Fruit fly (Drosophila melanogaster) whole organism, embryonic: ENCODE results near the gene CG9107.

ENCODE experiments used
- Atf-2 ChIP-seq: fragments of 200-800 bp; sonication (Bioruptor generic); optimal IDR thresholded peaks from 2 replicates; lab custom pipeline; 2016; ENCODE audit warnings: missing biosample characterization, missing genetic modification characterization
- CG10147 ChIP-seq: fragments of 200-800 bp; sonication (Bioruptor generic); optimal IDR thresholded peaks from 2 replicates; lab custom pipeline; 2019; ENCODE audit warnings: missing biosample characterization, mild to moderate bottlenecking, missing genetic modification characterization, moderate library complexity
- CG10654 ChIP-seq: fragments of 200-800 bp; sonication (Bioruptor generic); optimal IDR thresholded peaks from 2 replicates; lab custom pipeline; 2016; ENCODE audit warnings: missing biosample characterization, missing genetic modification characterization
- CG10979 ChIP-seq: fragments of 200-800 bp; sonication (Bioruptor generic); optimal IDR thresholded peaks from 2 replicates; lab custom pipeline; 2018; ENCODE audit warnings: missing biosample characterization, mild to moderate bottlenecking, missing genetic modification characterization, moderate library complexity
- CG12219 ChIP-seq: fragments of 200-800 bp; sonication (Bioruptor generic); optimal IDR thresholded peaks from 3 replicates; lab custom pipeline; 2018; ENCODE audit warnings: missing biosample characterization, mild to moderate bottlenecking, missing genetic modification characterization
- CG13287 ChIP-seq: fragments of 200-800 bp; sonication (Bioruptor generic); IDR thresholded peaks from 2 replicates; pipeline ENCODE4 v1.3.6; 2022; ENCODE audit warnings: missing biosample characterization, missing genetic modification characterization; ENCODE audit not compliant: partially characterized antibody
- CG13424 ChIP-seq: fragments of 200-800 bp; sonication (Bioruptor generic); optimal IDR thresholded peaks from 2 replicates; lab custom pipeline; 2019; ENCODE audit warnings: missing biosample characterization, mild to moderate bottlenecking, missing genetic modification characterization, moderate library complexity
- CG1529 ChIP-seq: fragments of 200-800 bp; sonication (Bioruptor generic); optimal IDR thresholded peaks from 3 replicates; lab custom pipeline; 2018; ENCODE audit warnings: missing biosample characterization, missing genetic modification characterization
- CG17385 ChIP-seq: fragments of 200-800 bp; sonication (Bioruptor generic); optimal IDR thresholded peaks from 3 replicates; lab custom pipeline; 2018; ENCODE audit warnings: missing biosample characterization, mild to moderate bottlenecking, missing genetic modification characterization
- CG18599 ChIP-seq: fragments of 200-800 bp; sonication (Bioruptor generic); optimal IDR thresholded peaks from 3 replicates; lab custom pipeline; 2017; ENCODE audit warnings: missing biosample characterization, missing genetic modification characterization, mild to moderate bottlenecking, moderate library complexity, missing genetic modification reagents
- CG2120 ChIP-seq: fragments of 200-800 bp; sonication (Bioruptor generic); optimal IDR thresholded peaks from 3 replicates; lab custom pipeline; 2016; ENCODE audit warnings: missing biosample characterization, missing genetic modification characterization
- CG31365 ChIP-seq: fragments of 200-800 bp; sonication (Bioruptor generic); optimal IDR thresholded peaks from 2 replicates; lab custom pipeline; 2018; ENCODE audit warnings: missing biosample characterization, mild to moderate bottlenecking, missing genetic modification characterization
- CG34376 ChIP-seq: fragments of 200-800 bp; sonication (Bioruptor generic); optimal IDR thresholded peaks from 2 replicates; lab custom pipeline; 2018; ENCODE audit warnings: missing biosample characterization, mild to moderate bottlenecking, missing genetic modification characterization
- CG3726 ChIP-seq: fragments of 200-800 bp; sonication (Bioruptor generic); IDR thresholded peaks from 3 replicates; pipeline ENCODE4, ENCODE4 v1.3.6; 2022; ENCODE audit warnings: missing biosample characterization, missing genetic modification characterization
- CG5180 ChIP-seq: fragments of 200-800 bp; sonication (Bioruptor generic); optimal IDR thresholded peaks from 3 replicates; lab custom pipeline; 2017; ENCODE audit warnings: missing biosample characterization, missing genetic modification characterization, mild to moderate bottlenecking, moderate library complexity, missing genetic modification reagents
- CG8359 ChIP-seq: fragments of 200-800 bp; sonication (Bioruptor generic); optimal IDR thresholded peaks from 2 replicates; lab custom pipeline; 2017; ENCODE audit warnings: missing biosample characterization, mild to moderate bottlenecking, missing genetic modification characterization, borderline replicate concordance
- CG8478 ChIP-seq: fragments of >200 bp; optimal IDR thresholded peaks from 2 replicates; lab custom pipeline; 2018
- CrebB ChIP-seq: fragments of 200-800 bp; sonication (Bioruptor generic); optimal IDR thresholded peaks from 3 replicates; lab custom pipeline; 2018; ENCODE audit warnings: missing biosample characterization, mild to moderate bottlenecking, missing genetic modification characterization
- D ChIP-seq, 2 experiments: fragments of 200-800 bp in 1 of 2; fragments of >200 bp in 1 of 2; sonication (Bioruptor generic) in 1 of 2; optimal IDR thresholded peaks; 2 replicates in 1 of 2; 3 replicates in 1 of 2; lab custom pipeline; 2017; ENCODE audit warnings: mild to moderate bottlenecking in 1 of 2, missing biosample characterization in 1 of 2, missing genetic modification characterization in 1 of 2, missing genetic modification reagents in 1 of 2
- D19A ChIP-seq: fragments of 200-800 bp; optimal IDR thresholded peaks from 3 replicates; lab custom pipeline; 2019; ENCODE audit warnings: missing biosample characterization, mild to moderate bottlenecking, missing genetic modification characterization, moderate library complexity
- D19B ChIP-seq: fragments of 200-800 bp; sonication (Bioruptor generic); optimal IDR thresholded peaks from 2 replicates; lab custom pipeline; 2017; ENCODE audit warnings: missing biosample characterization, mild to moderate bottlenecking, missing genetic modification characterization
- Dek ChIP-seq: fragments of 200-800 bp; sonication (Bioruptor generic); optimal IDR thresholded peaks from 3 replicates; lab custom pipeline; 2019; ENCODE audit warnings: missing biosample characterization, mild to moderate bottlenecking, missing genetic modification characterization, moderate library complexity
- Drgx ChIP-seq: fragments of 200-800 bp; sonication (Bioruptor generic); IDR thresholded peaks from 2 replicates; pipeline ENCODE4 v1.3.6; 2022; ENCODE audit warnings: missing biosample characterization, missing genetic modification characterization
- Ets97D ChIP-seq: fragments of 200-800 bp; sonication (Bioruptor generic); optimal IDR thresholded peaks from 3 replicates; lab custom pipeline; 2016; ENCODE audit warnings: missing biosample characterization, missing genetic modification characterization
- Hr39 ChIP-seq: fragments of >200 bp; optimal IDR thresholded peaks from 2 replicates; lab custom pipeline; 2017
- MESR4 ChIP-seq: fragments of 200-800 bp; sonication (Bioruptor generic); optimal IDR thresholded peaks from 2 replicates; lab custom pipeline; 2018; ENCODE audit warnings: missing biosample characterization, mild to moderate bottlenecking, missing genetic modification characterization, moderate library complexity
- Mad ChIP-seq: fragments of 200-800 bp; sonication (Bioruptor generic); optimal IDR thresholded peaks from 2 replicates; lab custom pipeline; 2016; ENCODE audit warnings: missing biosample characterization, missing genetic modification characterization
- Oaz ChIP-seq: fragments of 200-800 bp; sonication (Bioruptor generic); IDR thresholded peaks from 2 replicates; pipeline ENCODE4 v1.3.6; 2022; ENCODE audit warnings: missing biosample characterization, missing genetic modification characterization
- Poxn ChIP-seq: fragments of 200-800 bp; sonication (Bioruptor generic); IDR thresholded peaks from 2 replicates; pipeline ENCODE4 v1.3.6; 2022; ENCODE audit warnings: missing biosample characterization, missing genetic modification characterization
- cato ChIP-seq: fragments of 200-800 bp; sonication (Bioruptor generic); optimal IDR thresholded peaks from 2 replicates; lab custom pipeline; 2016; ENCODE audit warnings: missing biosample characterization, missing genetic modification characterization, borderline replicate concordance
- chif ChIP-seq, 2 experiments: fragments of 200-800 bp; sonication (Bioruptor generic); optimal IDR thresholded peaks; 3 replicates each; lab custom pipeline; 2016; ENCODE audit warnings: missing biosample characterization in 2 of 2, missing genetic modification characterization in 2 of 2
- crp ChIP-seq, 2 experiments: fragments of 200-800 bp; sonication (Bioruptor generic); optimal IDR thresholded peaks; 2 replicates in 1 of 2; 3 replicates in 1 of 2; lab custom pipeline; 2017; ENCODE audit warnings: missing biosample characterization in 2 of 2, missing genetic modification characterization in 2 of 2, mild to moderate bottlenecking in 1 of 2, moderate library complexity in 1 of 2
- dan ChIP-seq: fragments of 200-800 bp; sonication (Bioruptor generic); IDR thresholded peaks from 2 replicates; pipeline ENCODE4 v1.3.6; 2022; ENCODE audit warnings: missing biosample characterization, missing genetic modification characterization
- dimm ChIP-seq: fragments of 200-800 bp; sonication (Bioruptor generic); IDR thresholded peaks from 2 replicates; pipeline ENCODE4 v1.3.6; 2022; ENCODE audit warnings: missing biosample characterization, missing genetic modification characterization
- dpn ChIP-seq, 2 experiments: fragments of 200-800 bp; sonication (Bioruptor generic); optimal IDR thresholded peaks; 3 replicates each; lab custom pipeline; 2016; ENCODE audit warnings: missing biosample characterization in 2 of 2, missing genetic modification characterization in 2 of 2
- eve ChIP-seq, 2 experiments: fragments of >200 bp; optimal IDR thresholded peaks; 2 replicates each; lab custom pipeline; 2017; ENCODE audit warnings: missing biosample characterization in 2 of 2, missing genetic modification characterization in 2 of 2
- grau ChIP-seq: fragments of 200-800 bp; optimal IDR thresholded peaks from 3 replicates; lab custom pipeline; 2019; ENCODE audit warnings: missing biosample characterization, mild to moderate bottlenecking, missing genetic modification characterization, moderate library complexity
- ham ChIP-seq: fragments of 200-800 bp; sonication (Bioruptor generic); IDR thresholded peaks from 2 replicates; pipeline ENCODE4 v1.3.6; 2022; ENCODE audit warnings: missing biosample characterization, missing genetic modification characterization
- maf-S ChIP-seq: fragments of 200-800 bp; sonication (Bioruptor generic); optimal IDR thresholded peaks from 2 replicates; lab custom pipeline; 2016; ENCODE audit warnings: missing biosample characterization, missing genetic modification characterization
- peb ChIP-seq: fragments of 200-800 bp; sonication (Bioruptor generic); IDR thresholded peaks from 2 replicates; pipeline ENCODE4 v1.3.6; 2022; ENCODE audit warnings: missing biosample characterization, missing genetic modification characterization
- psq ChIP-seq: fragments of 200-800 bp; sonication (Bioruptor generic); optimal IDR thresholded peaks from 2 replicates; lab custom pipeline; 2017; ENCODE audit warnings: missing biosample characterization, missing genetic modification characterization
- repo ChIP-seq: fragments of 200-800 bp; sonication (Bioruptor generic); optimal IDR thresholded peaks from 2 replicates; lab custom pipeline; 2016; ENCODE audit warnings: missing biosample characterization, missing genetic modification characterization
- sd ChIP-seq: fragments of 200-800 bp; sonication (Bioruptor generic); optimal IDR thresholded peaks from 3 replicates; lab custom pipeline; 2018; ENCODE audit warnings: missing biosample characterization, mild to moderate bottlenecking, missing genetic modification characterization, moderate library complexity
- sens-2 ChIP-seq: fragments of 200-800 bp; sonication (Bioruptor generic); IDR thresholded peaks from 2 replicates; pipeline ENCODE4 v1.3.6; 2022; ENCODE audit warnings: missing biosample characterization, missing genetic modification characterization
- tll ChIP-seq, 2 experiments: fragments of 200-800 bp in 1 of 2; fragments of >200 bp in 1 of 2; sonication (Bioruptor generic) in 1 of 2; optimal IDR thresholded peaks; 2 replicates each; lab custom pipeline; 2017 to 2019; ENCODE audit warnings: missing biosample characterization in 2 of 2, missing genetic modification characterization in 2 of 2, mild to moderate bottlenecking in 1 of 2, moderate library complexity in 1 of 2
- trh ChIP-seq: fragments of 200-800 bp; sonication (Bioruptor generic); optimal IDR thresholded peaks from 2 replicates; lab custom pipeline; 2016; ENCODE audit warnings: missing biosample characterization, missing genetic modification characterization
- usp ChIP-seq: fragments of >200 bp; optimal IDR thresholded peaks from 2 replicates; lab custom pipeline; 2017; ENCODE audit warnings: missing biosample characterization, missing genetic modification characterization
- vnd ChIP-seq: fragments of 200-800 bp; sonication (Bioruptor generic); IDR thresholded peaks from 3 replicates; pipeline ENCODE4 v1.3.6; 2022; ENCODE audit warnings: missing biosample characterization, missing genetic modification characterization; ENCODE audit not compliant: partially characterized antibody
- vvl ChIP-seq: fragments of 200-800 bp; sonication (Bioruptor generic); IDR thresholded peaks from 2 replicates; pipeline ENCODE4 v1.3.6; 2022; ENCODE audit warnings: missing biosample characterization, missing genetic modification characterization
- yki ChIP-seq: fragments of >200 bp; optimal IDR thresholded peaks from 3 replicates; lab custom pipeline; 2018
- zf30C ChIP-seq: fragments of 200-800 bp; sonication (Bioruptor generic); optimal IDR thresholded peaks from 3 replicates; lab custom pipeline; 2018; ENCODE audit warnings: missing biosample characterization, mild to moderate bottlenecking, missing genetic modification characterization

Gene CG9107

dm6 chr2L:6065823-6066222 lies 41.5 kb upstream of the CG9107 start, which contains the start of the genes Fbw5 and CG9147 (continued):
- TF ChIP-seq Atf-2 (GFP tag; lab: Kevin White, UChicago) (peak; percentile 99), Mad (GFP tag; lab: Kevin White, UChicago) (peak; percentile 99), CG17385 (GFP tag; lab: Kevin White, UChicago) (peak; percentile 100), Oaz (GFP tag; lab: Robert Waterston, UW) (peak; percentile 99), chif (GFP tag; optimal IDR thresholded peaks at IDR 0.05; lab: Kevin White, UChicago) (peak; percentile 99 to 100), usp (no peak), Hr39 (no peak), yki (no peak), D (optimal IDR thresholded peaks at IDR 0.05; lab: Kevin White, UChicago) (no peak), D (GFP tag; optimal IDR thresholded peaks at IDR 0.05; lab: Kevin White, UChicago) (peak; percentile 99), zf30C (GFP tag; lab: Kevin White, UChicago) (no peak), CG31365 (tag; lab: Kevin White, UChicago) (peak; percentile 92), CG2120 (peak; percentile 100), sens-2 (GFP tag; lab: Robert Waterston, UW) (peak; percentile 99), CG8478 (lab: Kevin White, UChicago) (no peak), CG5180 (GFP tag; lab: Kevin White, UChicago) (peak; percentile 90), CG3726 (GFP tag; lab: Robert Waterston, UW) (peak; percentile 99), ham (peak; percentile 99), dan (GFP tag; lab: Robert Waterston, UW) (peak; percentile 95), eve (GFP tag; optimal IDR thresholded peaks at IDR 0.05; lab: Kevin White, UChicago) (peak in 1 of 2 experiments; percentile 70), CG34376 (GFP tag; lab: Kevin White, UChicago) (peak; percentile 99), CG12219 (GFP tag; lab: Kevin White, UChicago) (peak; percentile 100), sd (tag; lab: Kevin White, UChicago) (peak; percentile 99), psq (GFP tag; lab: Kevin White, UChicago) (peak; percentile 97), D19A (tag; lab: Kevin White, UChicago) (peak; percentile 99), Poxn (GFP tag; lab: Robert Waterston, UW) (peak; percentile 99), peb (GFP tag; lab: Robert Waterston, UW) (peak; percentile 99), CG13287 (GFP tag; lab: Robert Waterston, UW) (peak; percentile 81), trh (GFP tag; lab: Kevin White, UChicago) (peak; percentile 99), Dek (tag; lab: Kevin White, UChicago) (peak; percentile 100), CG10147 (peak; percentile 99), Ets97D (GFP tag; lab: Kevin White, UChicago) (peak; percentile 97), CG13424 (tag; lab: Kevin White, UChicago) (peak; percentile 100), CG18599 (GFP tag; lab: Kevin White, UChicago) (peak; percentile 99), MESR4 (GFP tag; lab: Kevin White, UChicago) (peak; percentile 98), dimm (GFP tag; lab: Robert Waterston, UW) (peak; percentile 99), CG1529 (GFP tag; lab: Kevin White, UChicago) (peak; percentile 99), repo (peak; percentile 99), cato (peak; percentile 99), vnd (GFP tag; lab: Robert Waterston, UW) (no peak; the same call in 2 of the 3 replicates), CG10979 (tag; lab: Kevin White, UChicago) (peak; percentile 99), tll (GFP tag; optimal IDR thresholded peaks at IDR 0.05; lab: Kevin White, UChicago) (peak in 1 of 2 experiments; percentile 85), grau (tag; lab: Kevin White, UChicago) (peak; percentile 99), D19B (GFP tag; lab: Kevin White, UChicago) (peak; percentile 100), maf-S (GFP tag; lab: Kevin White, UChicago) (peak; percentile 99), vvl (GFP tag; lab: Robert Waterston, UW) (peak; percentile 100), CG10654 (peak; percentile 99), dpn (GFP tag; optimal IDR thresholded peaks at IDR 0.05; lab: Kevin White, UChicago) (peak; percentile 100), CrebB (peak; percentile 100), crp (GFP tag; optimal IDR thresholded peaks at IDR 0.05; lab: Kevin White, UChicago) (peak; percentile 83 to 91), CG8359 (GFP tag; lab: Kevin White, UChicago) (peak; percentile 90), Drgx (GFP tag; lab: Robert Waterston, UW) (peak; percentile 99)
